Fruit fly (Drosophila melanogaster) whole organism: ENCODE data around the gene CG31606.

ENCODE experiments used
- CG8478 ChIP-seq: fragments of >200 bp; optimal IDR thresholded peaks from 2 replicates; lab custom pipeline; 2018; ENCODE audit warnings: inconsistent platforms
- Dll ChIP-seq: fragments of >200 bp; optimal IDR thresholded peaks from 2 replicates; lab custom pipeline; 2017
- EcR ChIP-seq, 2 experiments: fragments of >200 bp; optimal IDR thresholded peaks; 2 replicates each; lab custom pipeline; 2017; ENCODE audit warnings: missing biosample characterization in 2 of 2, missing genetic modification characterization in 2 of 2, missing genetic modification reagents in 2 of 2

DNA sequence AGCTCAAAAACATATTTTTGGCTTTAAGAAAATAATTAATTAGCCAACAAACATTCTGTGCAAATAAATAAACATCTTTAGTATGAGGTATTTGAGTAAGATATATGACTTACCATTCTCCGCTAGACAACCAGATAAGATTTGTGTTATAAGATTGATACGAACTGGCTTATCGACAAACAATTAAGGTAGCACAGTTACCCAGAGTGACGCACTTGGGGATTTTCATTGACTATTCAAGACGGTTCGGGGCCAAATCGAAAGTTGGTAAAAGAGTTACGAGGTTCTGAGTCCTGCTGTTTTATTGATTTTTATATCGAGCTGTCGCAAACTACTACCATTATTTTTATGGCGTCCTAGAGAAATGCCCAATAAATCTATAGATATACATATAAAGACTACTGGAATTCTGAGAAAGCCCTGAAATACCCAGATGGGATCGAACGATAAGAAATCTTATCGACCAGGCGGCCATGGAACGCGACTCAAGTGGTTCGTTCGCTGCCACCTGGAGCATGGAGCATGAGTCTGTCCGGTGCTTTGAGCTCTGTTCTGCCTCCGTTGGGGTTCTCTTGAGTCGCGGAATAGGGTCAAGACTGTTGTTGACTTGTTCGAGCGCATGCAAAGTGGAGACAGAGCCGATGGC, 17.3 kb upstream of the CG31606 start:
- TF ChIP-seq Dll (lab: Kevin White, UChicago), result no peak
- TF ChIP-seq EcR (GFP tag; optimal IDR thresholded peaks at IDR 0.05; lab: Kevin White, UChicago), result no peak
- TF ChIP-seq CG8478 (lab: Kevin White, UChicago), result no peak
